Worm (Caenorhabditis elegans): ENCODE measurements around the gene C35D10.5.

Gene C35D10.5

ce11 chrIII:4826606-4827005 is 35.5 kb upstream of the C35D10.5 start, which contains the start of gene F26A1.3:
Gene F26A1.3, plus strand, starts transcription at chrIII:4826906.
- no peak for TF ChIP-seq hlh-1 (tag; optimal IDR thresholded peaks at IDR 0.05)
- TF ChIP-seq unc-120 (tag; optimal IDR thresholded peaks at IDR 0.05; ENCODE audit: poor library complexity, severe bottlenecking), result no peak
- TF ChIP-seq mls-2 (tag; optimal IDR thresholded peaks at IDR 0.05), result no peak
- no peak for TF ChIP-seq unc-62 (GFP tag; optimal IDR thresholded peaks at IDR 0.05)
- TF ChIP-seq drap-1 (GFP tag; optimal IDR thresholded peaks at IDR 0.05), result no peak
- no peak for TF ChIP-seq snpc-4 (tag; optimal IDR thresholded peaks at IDR 0.05)

- TF ChIP-seq drap-1 (GFP tag; optimal IDR thresholded peaks at IDR 0.05) (no peak), tbx-8 (GFP tag; optimal IDR thresholded peaks at IDR 0.05) (no peak), unc-120 (tag; optimal IDR thresholded peaks at IDR 0.05; ENCODE audit: poor library complexity, severe bottlenecking) (no peak), unc-39 (tag; optimal IDR thresholded peaks at IDR 0.05) (no peak), M03D4.4 (tag; optimal IDR thresholded peaks at IDR 0.05) (no peak)
These were observed 32.7 kb upstream of the C35D10.5 start, which contains the start of gene F26A1.9 for ce11 chrIII:4829440-4829839. Gene F26A1.9, minus strand, starts transcription at chrIII:4829540.

- no peak for TF ChIP-seq pha-4 (tag; optimal IDR thresholded peaks at IDR 0.05)
- TF ChIP-seq tbx-8 (GFP tag; optimal IDR thresholded peaks at IDR 0.05), result no peak
- TF ChIP-seq nhr-2 (tag; optimal IDR thresholded peaks at IDR 0.05), result no peak
- TF ChIP-seq nhr-28 (tag; optimal IDR thresholded peaks at IDR 0.05), result no peak
- TF ChIP-seq elt-3 (tag; optimal IDR thresholded peaks at IDR 0.05), result no peak
- no peak for TF ChIP-seq zip-8 (tag; optimal IDR thresholded peaks at IDR 0.05)
- no peak for TF ChIP-seq sptf-1 (tag; optimal IDR thresholded peaks at IDR 0.05)
- no peak for TF ChIP-seq unc-62 (GFP tag; optimal IDR thresholded peaks at IDR 0.05)
- no peak for TF ChIP-seq ham-2 (GFP tag; optimal IDR thresholded peaks at IDR 0.05)
- no peak for TF ChIP-seq mab-5 (tag; optimal IDR thresholded peaks at IDR 0.05)
- no peak for TF ChIP-seq sem-2 (GFP tag; optimal IDR thresholded peaks at IDR 0.05)
- no peak for TF ChIP-seq nhr-237 (tag; optimal IDR thresholded peaks at IDR 0.05)
- TF ChIP-seq ceh-39 (tag; optimal IDR thresholded peaks at IDR 0.05), result no peak
- TF ChIP-seq ces-1 (GFP tag; optimal IDR thresholded peaks at IDR 0.05), result no peak
- no peak for TF ChIP-seq cnd-1 (tag; optimal IDR thresholded peaks at IDR 0.05)
- TF ChIP-seq blmp-1 (tag; optimal IDR thresholded peaks at IDR 0.05), result no peak
- no peak for TF ChIP-seq mls-2 (tag; optimal IDR thresholded peaks at IDR 0.05)
These were observed 31.9 kb upstream of the C35D10.5 start, which contains the start of gene nspd-9 for ce11 chrIII:4830207-4830606. Gene nspd-9, minus strand, starts transcription at chrIII:4830307.

ce11 chrIII:4837429-4837828 is 24.7 kb upstream of the C35D10.5 start, which contains the start of the genes acbp-7 and F26A1.19:
Gene acbp-7, plus strand, starts transcription at chrIII:4837729.
Gene F26A1.19, plus strand, starts transcription at chrIII:4837731.
- TF ChIP-seq nhr-12 (tag; optimal IDR thresholded peaks at IDR 0.05) (no peak), ztf-11 (tag; optimal IDR thresholded peaks at IDR 0.05) (no peak), unc-39 (tag; optimal IDR thresholded peaks at IDR 0.05) (no peak), lsy-2 (tag; optimal IDR thresholded peaks at IDR 0.05) (no peak), nhr-28 (tag; optimal IDR thresholded peaks at IDR 0.05) (no peak), sptf-1 (tag; optimal IDR thresholded peaks at IDR 0.05) (no peak), flh-1 (GFP tag; optimal IDR thresholded peaks at IDR 0.05) (no peak), lin-13 (tag; optimal IDR thresholded peaks at IDR 0.05) (no peak), pha-4 (tag; optimal IDR thresholded peaks at IDR 0.05) (no peak), ces-1 (GFP tag; optimal IDR thresholded peaks at IDR 0.05) (no peak), cnd-1 (tag; optimal IDR thresholded peaks at IDR 0.05) (no peak), nhr-76 (tag; optimal IDR thresholded peaks at IDR 0.05) (no peak), drap-1 (GFP tag; optimal IDR thresholded peaks at IDR 0.05) (no peak), ceh-43 (GFP tag; optimal IDR thresholded peaks at IDR 0.05) (no peak), mls-2 (tag; optimal IDR thresholded peaks at IDR 0.05) (no peak), elt-1 (tag; optimal IDR thresholded peaks at IDR 0.05; ENCODE audit: borderline replicate concordance, insufficient read depth) (no peak), ceh-83 (GFP tag; optimal IDR thresholded peaks at IDR 0.05) (no peak), hlh-1 (tag; optimal IDR thresholded peaks at IDR 0.05) (no peak), bed-3 (GFP tag; optimal IDR thresholded peaks at IDR 0.05) (no peak), lin-32 (GFP tag; optimal IDR thresholded peaks at IDR 0.05) (no peak)

ce11 chrIII:4842173-4842572 is 20.0 kb upstream of the C35D10.5 start, which contains the start of gene clec-156:
Gene clec-156, minus strand, starts transcription at chrIII:4842273.
- TF ChIP-seq snpc-4 (tag; optimal IDR thresholded peaks at IDR 0.05), result no peak

All from whole organism, mixed stage, embryonic.